Worm (Caenorhabditis elegans) whole organism, late embryonic: ENCODE results near the gene T01C3.2.
A peak's percentile ranks its signal among the peaks of the same experiment; 100 is the strongest.

Source experiments
- F13H6.1 ChIP-seq: sonication (generic microtip); optimal IDR thresholded peaks from 2 replicates; lab custom pipeline; 2016; ENCODE audit warnings: missing genetic modification characterization, missing compliant biosample characterization
- K09A11.1 ChIP-seq: sonication (generic microtip); optimal IDR thresholded peaks from 2 replicates; lab custom pipeline; 2017; ENCODE audit warnings: antibody characterized with exemption, mild to moderate bottlenecking, missing genetic modification characterization, missing compliant biosample characterization; ENCODE audit not compliant: insufficient read depth
- T23F11.4 ChIP-seq: fragments of 200-800 bp; sonication (Bioruptor generic); optimal IDR thresholded peaks from 2 replicates; lab custom pipeline; 2018; ENCODE audit warnings: mild to moderate bottlenecking, missing genetic modification characterization, missing compliant biosample characterization
- ceh-14 ChIP-seq: sonication (generic microtip); optimal IDR thresholded peaks from 2 replicates; lab custom pipeline; 2016; ENCODE audit warnings: missing genotype, missing genetic modification characterization, missing compliant biosample characterization
- ceh-18 ChIP-seq: sonication (generic microtip); optimal IDR thresholded peaks from 2 replicates; lab custom pipeline; 2016; ENCODE audit warnings: missing genetic modification characterization, missing compliant biosample characterization
- ceh-19 ChIP-seq: fragments of 200-800 bp; sonication (Bioruptor generic); optimal IDR thresholded peaks from 2 replicates; lab custom pipeline; 2018; ENCODE audit warnings: mild to moderate bottlenecking, missing genetic modification characterization, missing compliant biosample characterization
- ceh-2 ChIP-seq: sonication (generic microtip); optimal IDR thresholded peaks from 2 replicates; lab custom pipeline; 2016; ENCODE audit warnings: missing genotype, missing genetic modification characterization, missing compliant biosample characterization
- ceh-22 ChIP-seq: sonication (generic microtip); optimal IDR thresholded peaks from 2 replicates; lab custom pipeline; 2017; ENCODE audit warnings: missing biosample characterization, missing genetic modification characterization
- ceh-30 ChIP-seq: fragments of 150-350 bp; optimal IDR thresholded peaks from 2 replicates; lab custom pipeline; 2014; ENCODE audit warnings: missing biosample characterization, missing genetic modification characterization
- ceh-31 ChIP-seq: sonication (generic microtip); optimal IDR thresholded peaks from 2 replicates; lab custom pipeline; 2016; ENCODE audit warnings: missing genetic modification characterization, missing compliant biosample characterization
- ceh-34 ChIP-seq: sonication (generic microtip); optimal IDR thresholded peaks from 2 replicates; lab custom pipeline; 2016; ENCODE audit warnings: mild to moderate bottlenecking, missing genetic modification characterization, missing compliant biosample characterization
- ceh-48 ChIP-seq: sonication (generic microtip); optimal IDR thresholded peaks from 2 replicates; lab custom pipeline; 2016; ENCODE audit warnings: missing genetic modification characterization, inconsistent platforms, missing compliant biosample characterization
- ceh-6 ChIP-seq: fragments of 200-800 bp; sonication (Bioruptor generic); optimal IDR thresholded peaks from 2 replicates; lab custom pipeline; 2018; ENCODE audit warnings: mild to moderate bottlenecking, missing genetic modification characterization, missing compliant biosample characterization
- ceh-9 ChIP-seq: sonication (generic microtip); optimal IDR thresholded peaks from 2 replicates; lab custom pipeline; 2016; ENCODE audit warnings: mild to moderate bottlenecking, missing genetic modification characterization, inconsistent platforms, missing compliant biosample characterization
- dmd-4 ChIP-seq: sonication (generic microtip); optimal IDR thresholded peaks from 2 replicates; lab custom pipeline; 2016; ENCODE audit warnings: borderline replicate concordance, missing genetic modification characterization, missing compliant biosample characterization
- dve-1 ChIP-seq: sonication (generic microtip); optimal IDR thresholded peaks from 2 replicates; lab custom pipeline; 2017; ENCODE audit warnings: antibody characterized with exemption, mild to moderate bottlenecking, missing genetic modification characterization, missing compliant biosample characterization
- ets-4 ChIP-seq: sonication (generic microtip); optimal IDR thresholded peaks from 2 replicates; lab custom pipeline; 2016; ENCODE audit warnings: missing genetic modification characterization, missing compliant biosample characterization
- fkh-10 ChIP-seq: fragments of 150-350 bp; optimal IDR thresholded peaks from 2 replicates; lab custom pipeline; 2014; ENCODE audit warnings: missing biosample characterization, missing genetic modification reagents, missing genetic modification characterization
- gmeb-2 ChIP-seq: sonication (generic microtip); optimal IDR thresholded peaks from 2 replicates; lab custom pipeline; 2016; ENCODE audit warnings: missing genetic modification characterization, inconsistent platforms, missing compliant biosample characterization
- hlh-30 ChIP-seq: sonication (generic microtip); optimal IDR thresholded peaks from 2 replicates; lab custom pipeline; 2017; ENCODE audit warnings: antibody characterized with exemption, missing genetic modification characterization, missing compliant biosample characterization; ENCODE audit not compliant: insufficient read depth
- hlh-6 ChIP-seq: sonication (generic microtip); optimal IDR thresholded peaks from 2 replicates; lab custom pipeline; 2016; ENCODE audit warnings: missing genotype, missing genetic modification characterization, missing compliant biosample characterization
- hlh-8 ChIP-seq: sonication (generic microtip); optimal IDR thresholded peaks from 2 replicates; lab custom pipeline; 2016; ENCODE audit warnings: missing genotype, missing genetic modification characterization, missing compliant biosample characterization
- lim-6 ChIP-seq: sonication (generic microtip); optimal IDR thresholded peaks from 2 replicates; lab custom pipeline; 2016; ENCODE audit warnings: missing genetic modification characterization, missing compliant biosample characterization
- mec-3 ChIP-seq: sonication (generic microtip); optimal IDR thresholded peaks from 2 replicates; lab custom pipeline; 2016; ENCODE audit warnings: borderline replicate concordance, missing genetic modification characterization, missing compliant biosample characterization
- nfya-1 ChIP-seq: sonication (generic microtip); optimal IDR thresholded peaks from 2 replicates; lab custom pipeline; 2017; ENCODE audit warnings: missing genetic modification characterization, mild to moderate bottlenecking, missing compliant biosample characterization, antibody characterized with exemption, moderate library complexity
- nhr-11 ChIP-seq: fragments of 150-350 bp; optimal IDR thresholded peaks from 2 replicates; lab custom pipeline; 2014; ENCODE audit warnings: missing biosample characterization, missing genetic modification characterization
- nhr-232 ChIP-seq: sonication (generic microtip); optimal IDR thresholded peaks from 2 replicates; lab custom pipeline; 2016; ENCODE audit warnings: missing genetic modification characterization, missing compliant biosample characterization
- npax-4 ChIP-seq: sonication (generic microtip); optimal IDR thresholded peaks from 2 replicates; lab custom pipeline; 2016; ENCODE audit warnings: missing genetic modification characterization, missing compliant biosample characterization
- pag-3 ChIP-seq: sonication (generic microtip); optimal IDR thresholded peaks from 2 replicates; lab custom pipeline; 2016; ENCODE audit warnings: missing compliant biosample characterization, missing genetic modification characterization, borderline replicate concordance
- pax-1 ChIP-seq: fragments of 150-350 bp; optimal IDR thresholded peaks from 2 replicates; lab custom pipeline; 2014; ENCODE audit warnings: missing biosample characterization, missing genetic modification characterization
- pha-2 ChIP-seq: sonication (generic microtip); optimal IDR thresholded peaks from 2 replicates; lab custom pipeline; 2017; ENCODE audit warnings: mild to moderate bottlenecking, missing genetic modification characterization, missing compliant biosample characterization
- pha-4 ChIP-seq: fragments of 150-350 bp; optimal IDR thresholded peaks from 2 replicates; lab custom pipeline; 2018; ENCODE audit warnings: missing biosample characterization, missing genetic modification reagents, missing genetic modification characterization
- pqm-1 ChIP-seq: sonication (generic microtip); optimal IDR thresholded peaks from 2 replicates; lab custom pipeline; 2016; ENCODE audit warnings: missing genetic modification characterization, missing compliant biosample characterization
- pros-1 ChIP-seq: fragments of 150-350 bp; optimal IDR thresholded peaks from 2 replicates; lab custom pipeline; 2014; ENCODE audit warnings: missing biosample characterization, missing genetic modification reagents, missing genetic modification characterization
- rnt-1 ChIP-seq: sonication (generic microtip); optimal IDR thresholded peaks from 2 replicates; lab custom pipeline; 2016; ENCODE audit warnings: missing genetic modification characterization, missing compliant biosample characterization
- sox-4 ChIP-seq: sonication (generic microtip); optimal IDR thresholded peaks from 2 replicates; lab custom pipeline; 2017; ENCODE audit warnings: mild to moderate bottlenecking, missing genetic modification characterization, inconsistent platforms, missing compliant biosample characterization
- syd-9 ChIP-seq: sonication (generic microtip); optimal IDR thresholded peaks from 2 replicates; lab custom pipeline; 2016; ENCODE audit warnings: mild to moderate bottlenecking, missing genetic modification characterization, moderate library complexity, missing compliant biosample characterization
- tbx-2 ChIP-seq: sonication (generic microtip); optimal IDR thresholded peaks from 2 replicates; lab custom pipeline; 2016; ENCODE audit warnings: missing genetic modification characterization, missing compliant biosample characterization
- tbx-7 ChIP-seq: sonication (generic microtip); optimal IDR thresholded peaks from 2 replicates; lab custom pipeline; 2016; ENCODE audit warnings: missing genotype, missing genetic modification characterization, missing compliant biosample characterization
- unc-42 ChIP-seq: sonication (generic microtip); optimal IDR thresholded peaks from 2 replicates; lab custom pipeline; 2016; ENCODE audit warnings: missing genotype, missing genetic modification characterization, missing compliant biosample characterization
- unc-86 ChIP-seq: sonication (generic microtip); optimal IDR thresholded peaks from 2 replicates; lab custom pipeline; 2016; ENCODE audit warnings: missing genetic modification characterization, missing compliant biosample characterization

Gene T01C3.2

DNA sequence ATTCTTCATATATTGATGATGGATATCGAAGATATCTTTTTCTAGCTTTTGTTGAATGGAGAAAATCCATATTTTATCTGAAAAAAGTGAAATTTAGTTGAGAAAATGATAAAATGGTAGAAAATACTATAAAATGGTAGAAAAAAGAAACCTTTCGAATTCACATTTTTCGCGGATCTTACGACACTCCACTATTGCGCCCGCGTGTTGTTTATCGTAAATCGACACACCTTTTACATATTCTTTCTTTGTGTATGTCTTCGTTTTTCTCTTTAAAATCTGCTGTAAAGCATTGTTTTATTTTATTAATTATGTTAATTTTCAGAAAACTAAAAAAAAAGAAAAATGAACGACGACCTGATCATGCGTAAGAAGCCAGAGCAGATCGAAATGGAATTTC, at the start of gene T01C3.2, which contains the start of gene cdt-2:
T01C3.2 (plus strand) TSS at position 326 of the 400 bp plus-strand sequence.
cdt-2 (minus strand) TSS at position 284 of the 400 bp plus-strand sequence.
- TF ChIP-seq nfya-1 (tag; lab: Kevin White, UChicago) (peak; percentile 19), pros-1 (tag; lab: Kevin White, UChicago) (no peak), hlh-8 (tag; lab: Kevin White, UChicago) (no peak), rnt-1 (tag; lab: Kevin White, UChicago) (no peak), ceh-48 (tag; lab: Kevin White, UChicago) (no peak)

- TF ChIP-seq hlh-6 (tag; lab: Kevin White, UChicago), result no peak
- TF ChIP-seq tbx-7 (tag; lab: Kevin White, UChicago), result no peak
- no peak for TF ChIP-seq ceh-30 (tag; lab: Kevin White, UChicago)
- TF ChIP-seq ceh-9 (tag; lab: Kevin White, UChicago), result no peak
- TF ChIP-seq, all 69 proteins: peak for 0
These were observed 48.1 kb upstream of the T01C3.2 start for ce11 chrV:14942898-14943297.

DNA sequence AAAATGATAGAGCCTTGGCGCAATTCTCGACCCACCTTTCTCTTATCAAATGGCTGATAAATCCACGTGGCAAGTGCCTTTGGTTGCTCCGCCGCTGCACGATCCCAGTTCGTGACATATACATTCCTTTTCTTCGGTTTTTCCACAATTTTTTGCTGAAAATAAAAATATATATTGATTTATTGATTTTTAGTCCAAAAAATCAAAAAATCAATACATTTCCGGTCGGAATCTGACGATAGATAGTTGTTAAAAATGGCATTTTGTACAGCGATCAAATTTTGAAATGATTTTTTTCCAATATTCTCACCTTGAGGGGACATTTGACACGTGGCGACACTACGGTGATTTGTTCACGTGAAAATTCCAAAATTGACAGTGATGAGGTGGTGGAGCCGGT, 47.2 kb upstream of the T01C3.2 start:
- TF ChIP-seq pqm-1 (tag; lab: Kevin White, UChicago), result no peak
- TF ChIP-seq pha-4 (tag; lab: Kevin White, UChicago), result no peak
- TF ChIP-seq fkh-10, result no peak
- no peak for TF ChIP-seq T23F11.4 (GFP tag; lab: Kevin White, UChicago)
- no peak for TF ChIP-seq gmeb-2 (tag; lab: Kevin White, UChicago)
- no peak for TF ChIP-seq npax-4
- no peak for TF ChIP-seq ceh-22 (tag; lab: Kevin White, UChicago)
- no peak for TF ChIP-seq ets-4
- TF ChIP-seq F13H6.1 (tag; lab: Kevin White, UChicago), result no peak
- TF ChIP-seq nfya-1 (tag; lab: Kevin White, UChicago), result no peak
- TF ChIP-seq hlh-6 (tag; lab: Kevin White, UChicago), result no peak
- no peak for TF ChIP-seq hlh-8 (tag; lab: Kevin White, UChicago)
- TF ChIP-seq sox-4 (tag; lab: Kevin White, UChicago), result no peak
- no peak for TF ChIP-seq pax-1 (tag; lab: Kevin White, UChicago)
- TF ChIP-seq mec-3, result no peak

DNA sequence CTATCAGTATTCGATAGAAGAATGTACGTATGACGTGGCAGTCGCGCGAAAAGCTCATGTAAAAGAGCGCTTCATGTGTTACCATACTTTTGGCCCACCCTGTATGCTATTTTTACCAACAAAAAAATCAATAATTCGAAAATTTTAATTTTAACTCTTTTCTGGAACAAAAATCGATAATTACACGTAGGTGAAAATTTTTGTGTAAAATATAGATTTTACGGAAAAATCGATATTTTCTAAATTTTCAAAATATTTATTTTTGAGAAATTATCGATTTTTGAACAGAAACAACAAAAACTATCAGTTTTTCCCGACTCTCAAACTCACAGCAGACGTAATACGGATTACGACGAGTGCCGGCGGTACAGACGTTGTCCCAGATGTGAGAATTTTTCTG, 45.8 kb upstream of the T01C3.2 start:
- TF ChIP-seq ceh-30 (tag; lab: Kevin White, UChicago) (no peak), ceh-2 (tag; lab: Kevin White, UChicago) (no peak), ceh-18 (tag; lab: Kevin White, UChicago) (no peak), pha-4 (tag; lab: Kevin White, UChicago) (no peak), dve-1 (no peak), tbx-2 (tag; lab: Kevin White, UChicago) (no peak), ceh-6 (no peak), nhr-232 (no peak), unc-42 (tag; lab: Kevin White, UChicago) (no peak), pha-2 (tag; lab: Kevin White, UChicago) (no peak), pag-3 (tag; lab: Kevin White, UChicago) (no peak), ceh-14 (tag; lab: Kevin White, UChicago) (no peak), hlh-6 (tag; lab: Kevin White, UChicago) (no peak), nhr-11 (tag; lab: Kevin White, UChicago) (no peak), syd-9 (no peak), ceh-31 (tag; lab: Kevin White, UChicago) (no peak), ceh-19 (no peak), unc-86 (tag; lab: Kevin White, UChicago) (no peak)

ce11 chrV:14945697-14946096, 45.3 kb upstream of the T01C3.2 start, which contains the start of gene C30G7.3:
TSS of gene C30G7.3 (minus strand) at chrV:14945704.
- TF ChIP-seq dmd-4 (tag; lab: Kevin White, UChicago), result no peak
- TF ChIP-seq pha-4 (tag; lab: Kevin White, UChicago), result no peak
- no peak for TF ChIP-seq T23F11.4 (GFP tag; lab: Kevin White, UChicago)
- no peak for TF ChIP-seq lim-6 (tag; lab: Kevin White, UChicago)
- no peak for TF ChIP-seq dve-1
- no peak for TF ChIP-seq ceh-48 (tag; lab: Kevin White, UChicago)
- no peak for TF ChIP-seq rnt-1 (tag; lab: Kevin White, UChicago)
- no peak for TF ChIP-seq ceh-22 (tag; lab: Kevin White, UChicago)
- TF ChIP-seq tbx-7 (tag; lab: Kevin White, UChicago), result no peak
- no peak for TF ChIP-seq unc-86 (tag; lab: Kevin White, UChicago)
- no peak for TF ChIP-seq pag-3 (tag; lab: Kevin White, UChicago)
- TF ChIP-seq K09A11.1 (tag; lab: Kevin White, UChicago), result no peak
- TF ChIP-seq hlh-30 (tag; lab: Kevin White, UChicago), result no peak
- TF ChIP-seq ceh-34, result no peak
- no peak for TF ChIP-seq mec-3
- no peak for TF ChIP-seq pax-1 (tag; lab: Kevin White, UChicago)
- no peak for TF ChIP-seq ceh-19
- no peak for TF ChIP-seq gmeb-2 (tag; lab: Kevin White, UChicago)
- TF ChIP-seq, all 69 proteins: peak for 0
